Worm (Caenorhabditis elegans) whole organism, L3 larva: ENCODE measurements around the gene ugt-4.

Source experiments
- R02D3.7 ChIP-seq: fragments of 150-350 bp; optimal IDR thresholded peaks from 2 replicates; lab custom pipeline; 2014; ENCODE audit warnings: missing biosample characterization, missing genetic modification characterization
- ZK546.5 ChIP-seq: sonication (generic microtip); optimal IDR thresholded peaks from 2 replicates; lab custom pipeline; 2017; ENCODE audit warnings: missing biosample characterization, missing genetic modification characterization
- aly-2 ChIP-seq: fragments of 150-350 bp; optimal IDR thresholded peaks from 2 replicates; lab custom pipeline; 2014; ENCODE audit warnings: missing biosample characterization, missing genetic modification characterization
- ama-1 ChIP-seq: fragments of 150-350 bp; optimal IDR thresholded peaks from 2 replicates; lab custom pipeline; 2018
- ceh-16 ChIP-seq: sonication (generic microtip); optimal IDR thresholded peaks from 2 replicates; lab custom pipeline; 2017; ENCODE audit warnings: missing biosample characterization, missing genetic modification characterization
- ceh-9 ChIP-seq: sonication (generic microtip); optimal IDR thresholded peaks from 2 replicates; lab custom pipeline; 2018; ENCODE audit warnings: missing biosample characterization, missing genetic modification characterization
- egl-27 ChIP-seq: sonication (generic microtip); optimal IDR thresholded peaks from 4 replicates; lab custom pipeline; 2017; ENCODE audit warnings: missing biosample characterization, missing genetic modification reagents, missing genetic modification characterization
- elt-2 ChIP-seq: sonication (generic microtip); optimal IDR thresholded peaks from 2 replicates; lab custom pipeline; 2016; ENCODE audit warnings: missing genetic modification reagents, mild to moderate bottlenecking, missing genetic modification characterization, missing compliant biosample characterization
- elt-3 ChIP-seq, 3 experiments: fragments of 150-350 bp in 1 of 3; sonication (generic microtip) in 2 of 3; optimal IDR thresholded peaks; 2 replicates in 2 of 3; 4 replicates in 1 of 3; lab custom pipeline; 2014 to 2017; ENCODE audit warnings: missing biosample characterization in 3 of 3, missing genetic modification characterization in 3 of 3
- eor-1 ChIP-seq, 2 experiments: fragments of 150-350 bp; optimal IDR thresholded peaks; 2 replicates each; lab custom pipeline; 2014 to 2018; ENCODE audit warnings: missing biosample characterization in 2 of 2, missing genetic modification characterization in 2 of 2
- fkh-10 ChIP-seq: sonication (generic microtip); optimal IDR thresholded peaks from 2 replicates; lab custom pipeline; 2017; ENCODE audit warnings: missing biosample characterization, missing genetic modification reagents, missing genetic modification characterization
- fkh-2 ChIP-seq: fragments of 150-350 bp; optimal IDR thresholded peaks from 2 replicates; lab custom pipeline; 2014; ENCODE audit warnings: missing biosample characterization, missing genetic modification reagents, missing genetic modification characterization
- jun-1 ChIP-seq: fragments of 150-350 bp; optimal IDR thresholded peaks from 2 replicates; lab custom pipeline; 2014; ENCODE audit warnings: missing biosample characterization, missing genetic modification reagents, missing genetic modification characterization
- lin-15B ChIP-seq: fragments of 150-350 bp; optimal IDR thresholded peaks from 2 replicates; lab custom pipeline; 2014; ENCODE audit warnings: missing biosample characterization, missing genetic modification characterization
- lin-39 ChIP-seq: fragments of 150-350 bp; optimal IDR thresholded peaks from 2 replicates; lab custom pipeline; 2018; ENCODE audit warnings: missing biosample characterization, missing genetic modification reagents, missing genetic modification characterization
- lsy-12 ChIP-seq: sonication (generic microtip); optimal IDR thresholded peaks from 2 replicates; lab custom pipeline; 2016; ENCODE audit warnings: mild to moderate bottlenecking, missing genetic modification characterization, missing compliant biosample characterization
- mdl-1 ChIP-seq: fragments of 150-350 bp; optimal IDR thresholded peaks from 2 replicates; lab custom pipeline; 2014; ENCODE audit warnings: missing biosample characterization, missing genetic modification characterization
- mml-1 ChIP-seq: fragments of 150-350 bp; sonication (generic microtip); optimal IDR thresholded peaks from 3 replicates; lab custom pipeline; 2014; ENCODE audit warnings: missing biosample characterization, missing genetic modification characterization
- nfya-1 ChIP-seq: sonication (generic microtip); optimal IDR thresholded peaks from 2 replicates; lab custom pipeline; 2017; ENCODE audit warnings: missing genetic modification characterization, mild to moderate bottlenecking, missing compliant biosample characterization, antibody characterized with exemption, moderate library complexity; ENCODE audit not compliant: insufficient read depth
- nhr-23 ChIP-seq: fragments of 150-350 bp; optimal IDR thresholded peaks from 2 replicates; lab custom pipeline; 2014; ENCODE audit warnings: missing biosample characterization, missing genetic modification reagents, missing genetic modification characterization
- nhr-25 ChIP-seq: sonication (generic microtip); optimal IDR thresholded peaks from 2 replicates; lab custom pipeline; 2017; ENCODE audit warnings: missing biosample characterization, missing genetic modification characterization
- nhr-28 ChIP-seq: fragments of 150-350 bp; optimal IDR thresholded peaks from 2 replicates; lab custom pipeline; 2014; ENCODE audit warnings: missing biosample characterization, missing genetic modification characterization
- nhr-43 ChIP-seq: sonication (generic microtip); optimal IDR thresholded peaks from 2 replicates; lab custom pipeline; 2016; ENCODE audit warnings: mild to moderate bottlenecking, missing genetic modification characterization, missing compliant biosample characterization; ENCODE audit not compliant: poor library complexity, severe bottlenecking
- nhr-67 ChIP-seq: fragments of 150-350 bp; optimal IDR thresholded peaks from 2 replicates; lab custom pipeline; 2014; ENCODE audit warnings: missing biosample characterization, missing genetic modification characterization
- pha-4 ChIP-seq: fragments of 150-350 bp; optimal IDR thresholded peaks from 2 replicates; lab custom pipeline; 2014; ENCODE audit warnings: missing biosample characterization, missing genetic modification reagents, missing genetic modification characterization
- pqm-1 ChIP-seq: fragments of 150-350 bp; optimal IDR thresholded peaks from 2 replicates; lab custom pipeline; 2017; ENCODE audit warnings: missing biosample characterization, missing genetic modification characterization, inconsistent platforms
- skn-1 ChIP-seq: fragments of 150-350 bp; optimal IDR thresholded peaks from 2 replicates; lab custom pipeline; 2014; ENCODE audit warnings: missing biosample characterization, missing genetic modification characterization
- ztf-4 ChIP-seq: fragments of 150-350 bp; optimal IDR thresholded peaks from 2 replicates; lab custom pipeline; 2014; ENCODE audit warnings: missing biosample characterization, missing genetic modification characterization

ugt-4 gene

DNA sequence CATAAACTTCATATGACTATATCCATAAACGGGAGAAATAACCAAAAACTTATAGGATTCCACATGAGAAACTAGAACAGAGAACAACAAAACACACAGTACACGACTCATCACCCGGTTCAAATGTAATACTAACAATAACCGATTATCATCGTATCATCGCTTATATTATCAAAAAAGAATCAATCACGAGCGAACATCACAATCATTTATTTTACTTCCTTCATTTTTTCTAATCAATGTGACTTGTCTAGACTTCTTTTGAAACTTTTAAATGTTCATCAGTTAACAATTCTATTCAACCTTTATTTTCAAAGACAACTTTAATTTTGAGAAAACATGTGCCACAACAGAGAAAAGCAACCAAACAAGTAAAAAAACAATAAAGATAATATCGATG, at the start of gene ugt-4:
ugt-4 (minus strand) TSS at position 141 of the 400 bp plus-strand sequence.
- TF ChIP-seq mml-1 (tag; lab: Kevin White, UChicago), result no peak
- TF ChIP-seq elt-2, result peak; percentile 72
- TF ChIP-seq pqm-1 (tag; lab: Kevin White, UChicago), result peak; percentile 85
- TF ChIP-seq jun-1 (tag; lab: Kevin White, UChicago), result peak; percentile 19
- no peak for TF ChIP-seq ztf-4 (tag; lab: Kevin White, UChicago)
- peak; percentile 20 for TF ChIP-seq pha-4 (tag; lab: Kevin White, UChicago)
- no peak for TF ChIP-seq eor-1 (tag; optimal IDR thresholded peaks at IDR 0.05; lab: Kevin White, UChicago)
- no peak for TF ChIP-seq nhr-25 (tag; lab: Kevin White, UChicago)

DNA sequence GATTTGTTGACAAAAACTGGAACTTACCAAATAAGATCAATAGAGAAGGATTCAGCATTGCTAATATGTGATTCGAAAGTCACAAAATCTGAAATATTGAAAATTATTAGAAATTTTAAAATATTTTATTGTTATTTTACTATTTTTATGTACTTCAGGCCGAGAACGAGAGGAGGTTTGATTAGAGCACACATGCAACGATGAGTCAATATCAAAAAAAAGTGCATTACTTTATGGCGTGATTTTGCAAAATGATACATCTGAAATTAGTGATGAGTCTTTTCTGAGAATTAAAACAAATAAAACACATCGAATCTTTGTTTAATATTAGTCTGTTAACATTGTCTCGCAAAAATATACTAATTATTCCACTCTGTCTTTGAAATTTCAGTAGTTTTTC, 49.6 kb upstream of the ugt-4 start:
- TF ChIP-seq nhr-28 (tag; lab: Kevin White, UChicago) (no peak), pqm-1 (tag; lab: Kevin White, UChicago) (peak; percentile 56)

- no peak for TF ChIP-seq R02D3.7 (tag; lab: Kevin White, UChicago)
- no peak for TF ChIP-seq lin-15B (tag; lab: Kevin White, UChicago)
- TF ChIP-seq egl-27 (tag; lab: Kevin White, UChicago), result no peak
- TF ChIP-seq nhr-43 (tag; lab: Kevin White, UChicago), result no peak
- no peak for TF ChIP-seq lsy-12 (tag; lab: Kevin White, UChicago)
- no peak for TF ChIP-seq mdl-1 (tag; lab: Kevin White, UChicago)
Observed at ce11 chrV:12835388-12835787, 40.3 kb upstream of the ugt-4 start, which contains the start of gene C44H9.4. TSS of gene C44H9.4 (plus strand) at chrV:12835688.

- TF ChIP-seq elt-3 (tag; optimal IDR thresholded peaks at IDR 0.05; lab: Kevin White, UChicago) (no peak), nhr-67 (tag; lab: Kevin White, UChicago) (no peak), skn-1 (no peak), nhr-25 (tag; lab: Kevin White, UChicago) (no peak), elt-2 (peak; percentile 13), pqm-1 (tag; lab: Kevin White, UChicago) (peak; percentile 22), nhr-23 (no peak)
Observed at ce11 chrV:12827219-12827618, 32.1 kb upstream of the ugt-4 start, which contains the start of gene ugt-15. TSS of gene ugt-15 (plus strand) at chrV:12827519.

DNA sequence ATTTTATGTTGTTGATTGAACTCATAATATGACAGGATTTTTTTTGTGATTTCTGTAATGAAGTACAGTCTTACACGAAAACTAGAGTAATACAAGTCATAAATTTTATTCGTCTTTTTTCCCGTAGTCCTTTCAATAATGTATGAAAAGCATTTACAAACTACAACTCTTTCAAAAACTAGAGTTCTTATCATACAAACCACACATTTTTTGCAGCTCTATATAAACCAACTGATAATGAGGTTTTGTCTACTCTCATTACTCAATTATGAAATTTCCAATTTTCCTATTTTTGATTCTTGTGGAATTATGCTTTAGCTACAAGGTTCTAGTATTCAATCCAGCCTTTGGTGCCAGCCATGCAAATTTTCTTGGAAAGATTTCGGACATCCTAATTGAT, 29.6 kb upstream of the ugt-4 start, which contains the start of gene ugt-16:
ugt-16 (plus strand) TSS at position 248 of the 400 bp plus-strand sequence.
- TF ChIP-seq nhr-43 (tag; lab: Kevin White, UChicago) (no peak), pqm-1 (tag; lab: Kevin White, UChicago) (peak; percentile 53), elt-2 (peak; percentile 71), ceh-9 (tag; lab: Kevin White, UChicago) (no peak)

DNA sequence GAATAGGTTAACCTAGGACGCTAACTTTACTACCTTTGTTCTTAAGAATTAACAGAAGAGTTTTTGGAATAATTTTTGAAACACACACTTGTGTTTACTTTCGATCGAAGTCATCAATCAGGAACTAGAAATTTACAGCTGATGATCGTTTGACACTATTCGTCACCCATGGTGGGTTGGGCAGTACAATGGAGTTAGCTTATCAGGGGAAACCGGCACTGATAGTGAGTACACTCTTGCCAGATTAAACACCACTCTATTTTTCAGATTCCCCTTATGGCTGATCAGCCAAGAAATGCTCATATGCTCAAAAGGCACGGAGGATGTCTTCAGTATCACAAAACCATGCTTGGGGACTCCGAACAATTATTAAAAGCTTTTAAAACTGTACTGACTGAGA, 26.9 kb upstream of the ugt-4 start:
- TF ChIP-seq pqm-1 (tag; lab: Kevin White, UChicago) (peak; percentile 89), jun-1 (tag; lab: Kevin White, UChicago) (peak; percentile 26), nhr-25 (tag; lab: Kevin White, UChicago) (no peak), elt-2 (peak; percentile 77)

DNA sequence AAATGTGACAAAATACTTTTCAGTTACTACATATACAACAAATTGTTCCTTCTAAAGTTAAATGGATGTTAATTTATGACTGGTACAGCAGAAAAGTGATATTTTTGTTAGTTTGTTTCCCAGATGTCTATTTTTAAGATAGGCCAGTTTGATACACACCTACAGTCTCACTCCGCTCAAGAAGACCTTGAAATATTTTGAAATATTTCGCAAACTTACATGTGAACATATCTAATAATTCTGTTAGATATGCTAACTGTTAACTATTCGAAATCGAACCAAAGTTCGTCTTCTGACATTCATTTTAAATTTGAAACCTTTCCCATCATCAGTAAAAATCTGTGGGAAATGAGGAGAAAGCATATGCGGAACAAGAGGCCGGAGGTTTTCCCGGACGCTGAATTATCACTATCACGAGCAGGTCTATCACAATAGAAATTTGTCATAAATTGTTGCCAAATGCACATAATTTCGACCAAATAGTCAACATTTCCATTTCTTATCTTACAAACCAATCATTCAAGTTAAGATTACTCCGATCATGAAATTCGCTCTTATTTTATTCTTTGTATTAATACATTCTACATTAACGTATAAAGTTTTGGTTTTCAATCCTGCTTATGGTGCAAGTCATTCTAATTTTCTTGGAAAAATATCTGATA, 24.8 kb upstream of the ugt-4 start, which contains the start of the genes ZC443.4 and ugt-18:
ZC443.4 (minus strand) TSS at position 95 of the 662 bp plus-strand sequence.
ugt-18 (plus strand) TSS at position 469 of the 662 bp plus-strand sequence.
- TF ChIP-seq elt-2, result peak; percentile 31
- TF ChIP-seq pqm-1 (tag; lab: Kevin White, UChicago), result peak; percentile 68
- no peak for TF ChIP-seq ZK546.5
- no peak for TF ChIP-seq aly-2
- TF ChIP-seq jun-1 (tag; lab: Kevin White, UChicago), result peak; percentile 65

- TF ChIP-seq elt-2, result no peak
- TF ChIP-seq lin-39, result peak; percentile 84
- no peak for TF ChIP-seq fkh-2 (tag; lab: Kevin White, UChicago)
- TF ChIP-seq ama-1 (lab: Kevin White, UChicago), result peak; percentile 24
- no peak for TF ChIP-seq skn-1
- no peak for TF ChIP-seq aly-2
- peak; percentile 25 for TF ChIP-seq fkh-10 (GFP tag; lab: Kevin White, UChicago)
- TF ChIP-seq eor-1 (tag; optimal IDR thresholded peaks at IDR 0.05; lab: Kevin White, UChicago), result no peak
- TF ChIP-seq nfya-1 (tag; lab: Kevin White, UChicago), result peak; percentile 73
- peak; percentile 36 for TF ChIP-seq mdl-1 (tag; lab: Kevin White, UChicago)
- peak; percentile 21 for TF ChIP-seq lin-15B (tag; lab: Kevin White, UChicago)
- no peak for TF ChIP-seq ceh-16 (tag; lab: Kevin White, UChicago)
- TF ChIP-seq, all 47 proteins: peak for 6
Observed at ce11 chrV:12819155-12819554, 24.0 kb upstream of the ugt-4 start.
